Worm (Caenorhabditis elegans) whole organism, mixed stage, embryonic: ENCODE results near the gene unc-23.
A peak's percentile ranks its signal among the peaks of the same experiment; 100 is the strongest.

Experiments
- M03D4.4 ChIP-seq: sonication (generic microtip); optimal IDR thresholded peaks from 2 replicates; lab custom pipeline; 2017; ENCODE audit warnings: mild to moderate bottlenecking, missing genetic modification characterization, missing compliant biosample characterization
- bed-3 ChIP-seq: fragments of 200-800 bp; sonication (Bioruptor generic); optimal IDR thresholded peaks from 3 replicates; lab custom pipeline; 2018; ENCODE audit warnings: mild to moderate bottlenecking, missing genetic modification characterization, moderate library complexity, missing compliant biosample characterization
- blmp-1 ChIP-seq: fragments of 150-350 bp; optimal IDR thresholded peaks from 2 replicates; lab custom pipeline; 2014; ENCODE audit warnings: missing biosample characterization, missing genetic modification characterization
- ceh-39 ChIP-seq: fragments of 150-350 bp; optimal IDR thresholded peaks from 2 replicates; lab custom pipeline; 2014; ENCODE audit warnings: missing biosample characterization, missing genetic modification characterization
- ceh-83 ChIP-seq: fragments of 200-800 bp; sonication (Bioruptor generic); optimal IDR thresholded peaks from 2 replicates; lab custom pipeline; 2018; ENCODE audit warnings: mild to moderate bottlenecking, missing genetic modification characterization, missing compliant biosample characterization
- cnd-1 ChIP-seq: fragments of 200-800 bp; sonication (Bioruptor generic); optimal IDR thresholded peaks from 2 replicates; lab custom pipeline; 2018; ENCODE audit warnings: mild to moderate bottlenecking, missing genetic modification characterization, missing compliant biosample characterization
- drap-1 ChIP-seq: fragments of 200-800 bp; sonication (Bioruptor generic); optimal IDR thresholded peaks from 3 replicates; lab custom pipeline; 2018; ENCODE audit warnings: mild to moderate bottlenecking, missing genetic modification characterization, missing compliant biosample characterization
- elt-1 ChIP-seq: sonication (generic microtip); optimal IDR thresholded peaks from 2 replicates; lab custom pipeline; 2017; ENCODE audit warnings: missing genetic modification characterization, mild to moderate bottlenecking, missing compliant biosample characterization, antibody characterized with exemption, moderate library complexity, borderline replicate concordance; ENCODE audit not compliant: insufficient read depth
- elt-3 ChIP-seq: fragments of 150-350 bp; optimal IDR thresholded peaks from 2 replicates; lab custom pipeline; 2014; ENCODE audit warnings: missing biosample characterization, missing genetic modification characterization
- flh-1 ChIP-seq: fragments of 200-800 bp; sonication (Bioruptor generic); optimal IDR thresholded peaks from 2 replicates; lab custom pipeline; 2018; ENCODE audit warnings: mild to moderate bottlenecking, missing genetic modification characterization, moderate library complexity, missing compliant biosample characterization
- ham-2 ChIP-seq: fragments of 200-800 bp; sonication (Bioruptor generic); optimal IDR thresholded peaks from 2 replicates; lab custom pipeline; 2018; ENCODE audit warnings: mild to moderate bottlenecking, missing genetic modification characterization, missing compliant biosample characterization
- hlh-1 ChIP-seq: fragments of 150-350 bp; optimal IDR thresholded peaks from 2 replicates; lab custom pipeline; 2014; ENCODE audit warnings: missing biosample characterization, missing genetic modification reagents, missing genetic modification characterization
- lin-32 ChIP-seq: fragments of 200-800 bp; sonication (Bioruptor generic); optimal IDR thresholded peaks from 2 replicates; lab custom pipeline; 2018; ENCODE audit warnings: mild to moderate bottlenecking, missing genetic modification characterization, missing compliant biosample characterization
- mab-5 ChIP-seq: fragments of 150-350 bp; optimal IDR thresholded peaks from 2 replicates; lab custom pipeline; 2014; ENCODE audit warnings: missing biosample characterization, missing genetic modification characterization
- mls-2 ChIP-seq: sonication (generic microtip); optimal IDR thresholded peaks from 2 replicates; lab custom pipeline; 2016; ENCODE audit warnings: mild to moderate bottlenecking, missing genetic modification characterization, moderate library complexity, missing compliant biosample characterization
- nhr-12 ChIP-seq: fragments of 150-350 bp; optimal IDR thresholded peaks from 2 replicates; lab custom pipeline; 2014; ENCODE audit warnings: missing biosample characterization, missing genetic modification characterization
- nhr-2 ChIP-seq: fragments of 150-350 bp; optimal IDR thresholded peaks from 2 replicates; lab custom pipeline; 2014; ENCODE audit warnings: missing biosample characterization, missing genetic modification characterization
- nhr-237 ChIP-seq: fragments of 150-350 bp; optimal IDR thresholded peaks from 2 replicates; lab custom pipeline; 2014; ENCODE audit warnings: missing biosample characterization, missing genetic modification characterization
- nhr-76 ChIP-seq: sonication (generic microtip); optimal IDR thresholded peaks from 2 replicates; lab custom pipeline; 2017; ENCODE audit warnings: missing biosample characterization, missing genetic modification characterization
- pha-4 ChIP-seq: fragments of 150-350 bp; optimal IDR thresholded peaks from 2 replicates; lab custom pipeline; 2018; ENCODE audit warnings: missing biosample characterization, missing genetic modification reagents, missing genetic modification characterization
- sem-2 ChIP-seq: fragments of 200-800 bp; sonication (Bioruptor generic); optimal IDR thresholded peaks from 2 replicates; lab custom pipeline; 2018; ENCODE audit warnings: mild to moderate bottlenecking, missing genetic modification characterization, missing compliant biosample characterization
- snpc-4 ChIP-seq: fragments of 150-350 bp; optimal IDR thresholded peaks from 2 replicates; lab custom pipeline; 2014; ENCODE audit warnings: missing biosample characterization, missing genetic modification characterization
- sptf-1 ChIP-seq: sonication (generic microtip); optimal IDR thresholded peaks from 2 replicates; lab custom pipeline; 2017; ENCODE audit warnings: mild to moderate bottlenecking, missing genetic modification characterization, moderate library complexity, missing compliant biosample characterization
- unc-120 ChIP-seq: sonication (generic microtip); optimal IDR thresholded peaks from 2 replicates; lab custom pipeline; 2017; ENCODE audit warnings: missing genetic modification characterization, missing compliant biosample characterization; ENCODE audit not compliant: poor library complexity, severe bottlenecking
- unc-39 ChIP-seq: fragments of 150-350 bp; optimal IDR thresholded peaks from 2 replicates; lab custom pipeline; 2014; ENCODE audit warnings: missing biosample characterization, missing genetic modification characterization
- unc-62 ChIP-seq: fragments of 150-350 bp; optimal IDR thresholded peaks from 2 replicates; lab custom pipeline; 2014; ENCODE audit warnings: missing biosample characterization, missing genetic modification reagents, missing genetic modification characterization
- zip-8 ChIP-seq: fragments of 150-350 bp; optimal IDR thresholded peaks from 2 replicates; lab custom pipeline; 2014; ENCODE audit warnings: missing biosample characterization, missing genetic modification characterization
- ztf-11 ChIP-seq: fragments of 150-350 bp; optimal IDR thresholded peaks from 2 replicates; lab custom pipeline; 2014; ENCODE audit warnings: missing biosample characterization, missing genetic modification characterization

Gene unc-23

ce11 chrV:8922781-8923180, 13.4 kb upstream of the unc-23 start, which contains the start of gene ttr-47:
TSS of gene ttr-47 (plus strand) at chrV:8923088.
- TF ChIP-seq flh-1 (GFP tag; lab: Kevin White, UChicago) (no peak), unc-62 (GFP tag; lab: Kevin White, UChicago) (no peak), ceh-83 (GFP tag; lab: Kevin White, UChicago) (no peak), hlh-1 (peak; percentile 2)

ce11 chrV:8927715-8928114, 8.4 kb upstream of the unc-23 start:
- no peak for TF ChIP-seq nhr-76 (tag; lab: Kevin White, UChicago)
- TF ChIP-seq ham-2 (GFP tag; lab: Kevin White, UChicago) = no peak
- no peak for TF ChIP-seq blmp-1 (tag; lab: Kevin White, UChicago)
- TF ChIP-seq drap-1 = no peak
- TF ChIP-seq hlh-1 = no peak
- TF ChIP-seq snpc-4 = no peak
- no peak for TF ChIP-seq nhr-2
- no peak for TF ChIP-seq ceh-83 (GFP tag; lab: Kevin White, UChicago)
- TF ChIP-seq sem-2 (GFP tag; lab: Kevin White, UChicago) = no peak
- no peak for TF ChIP-seq unc-62 (GFP tag; lab: Kevin White, UChicago)
- TF ChIP-seq, all 35 proteins: peak for 0

- TF ChIP-seq unc-120 (tag; lab: Kevin White, UChicago) = no peak
- TF ChIP-seq mls-2 (tag; lab: Kevin White, UChicago) = no peak
- no peak for TF ChIP-seq sem-2 (GFP tag; lab: Kevin White, UChicago)
- TF ChIP-seq lin-32 = no peak
- TF ChIP-seq elt-3 (tag; lab: Kevin White, UChicago) = no peak
Observed at ce11 chrV:8928967-8929366, 7.2 kb upstream of the unc-23 start, which contains the start of gene H14N18.4. TSS of gene H14N18.4 (minus strand) at chrV:8928978.

ce11 chrV:8932318-8932717, 3.8 kb upstream of the unc-23 start, which contains the start of gene H14N18.2:
TSS of gene H14N18.2 (plus strand) at chrV:8932618.
- no peak for TF ChIP-seq ceh-39 (tag; lab: Kevin White, UChicago)
- no peak for TF ChIP-seq ztf-11 (tag; lab: Kevin White, UChicago)
- no peak for TF ChIP-seq unc-62 (GFP tag; lab: Kevin White, UChicago)
- no peak for TF ChIP-seq nhr-237 (tag; lab: Kevin White, UChicago)
- TF ChIP-seq ham-2 (GFP tag; lab: Kevin White, UChicago) = no peak
- TF ChIP-seq nhr-76 (tag; lab: Kevin White, UChicago) = no peak
- no peak for TF ChIP-seq unc-120 (tag; lab: Kevin White, UChicago)
- TF ChIP-seq elt-3 (tag; lab: Kevin White, UChicago) = no peak
- no peak for TF ChIP-seq elt-1 (tag; lab: Kevin White, UChicago)
- no peak for TF ChIP-seq M03D4.4 (tag; lab: Kevin White, UChicago)
- TF ChIP-seq nhr-12 (tag; lab: Kevin White, UChicago) = no peak

- TF ChIP-seq ztf-11 (tag; lab: Kevin White, UChicago) (no peak), bed-3 (GFP tag; lab: Kevin White, UChicago) (no peak), hlh-1 (no peak), zip-8 (tag; lab: Kevin White, UChicago) (no peak), unc-120 (tag; lab: Kevin White, UChicago) (no peak), mab-5 (no peak), cnd-1 (tag; lab: Kevin White, UChicago) (no peak)
Observed at ce11 chrV:8934264-8934663, 1.9 kb upstream of the unc-23 start.

- TF ChIP-seq sem-2 (GFP tag; lab: Kevin White, UChicago) (no peak), unc-39 (no peak), nhr-12 (tag; lab: Kevin White, UChicago) (no peak), unc-120 (tag; lab: Kevin White, UChicago) (no peak), nhr-237 (tag; lab: Kevin White, UChicago) (no peak), M03D4.4 (tag; lab: Kevin White, UChicago) (no peak), nhr-76 (tag; lab: Kevin White, UChicago) (no peak), unc-62 (GFP tag; lab: Kevin White, UChicago) (no peak), zip-8 (tag; lab: Kevin White, UChicago) (no peak), pha-4 (tag; lab: Kevin White, UChicago) (no peak), ceh-39 (tag; lab: Kevin White, UChicago) (no peak), blmp-1 (tag; lab: Kevin White, UChicago) (no peak), snpc-4 (no peak), sptf-1 (tag; lab: Kevin White, UChicago) (no peak), bed-3 (GFP tag; lab: Kevin White, UChicago) (no peak)
Observed at ce11 chrV:8935104-8935503, 1.1 kb upstream of the unc-23 start.
